Worm (Caenorhabditis elegans) whole organism, L2 larva: Measurements from ENCODE around the gene crn-6.

Experiments used
- C34F6.9 ChIP-seq: fragments of 150-350 bp; optimal IDR thresholded peaks from 2 replicates; lab custom pipeline; 2014; ENCODE audit warnings: missing biosample characterization, missing genetic modification characterization
- F13H6.1 ChIP-seq: sonication (generic microtip); optimal IDR thresholded peaks from 2 replicates; lab custom pipeline; 2016; ENCODE audit warnings: missing genetic modification characterization, missing compliant biosample characterization
- Y55F3AM.14 ChIP-seq: fragments of 200-800 bp; sonication (Bioruptor generic); optimal IDR thresholded peaks from 2 replicates; lab custom pipeline; 2018; ENCODE audit warnings: mild to moderate bottlenecking, missing genetic modification characterization, missing compliant biosample characterization
- ZK546.5 ChIP-seq: sonication (generic microtip); optimal IDR thresholded peaks from 2 replicates; lab custom pipeline; 2017; ENCODE audit warnings: missing biosample characterization, missing genetic modification characterization
- alr-1 ChIP-seq: fragments of 150-350 bp; optimal IDR thresholded peaks from 2 replicates; lab custom pipeline; 2014; ENCODE audit warnings: missing biosample characterization, missing genetic modification characterization
- aly-2 ChIP-seq: fragments of 150-350 bp; optimal IDR thresholded peaks from 2 replicates; lab custom pipeline; 2014; ENCODE audit warnings: missing biosample characterization, missing genetic modification characterization
- blmp-1 ChIP-seq: sonication (generic microtip); optimal IDR thresholded peaks from 2 replicates; lab custom pipeline; 2017; ENCODE audit warnings: missing genetic modification characterization, mild to moderate bottlenecking, missing compliant biosample characterization, antibody characterized with exemption, moderate library complexity; ENCODE audit not compliant: insufficient read depth
- ceh-82 ChIP-seq: fragments of 150-350 bp; optimal IDR thresholded peaks from 2 replicates; lab custom pipeline; 2014; ENCODE audit warnings: missing biosample characterization, missing genetic modification characterization
- crh-2 ChIP-seq: sonication (generic microtip); optimal IDR thresholded peaks from 2 replicates; lab custom pipeline; 2017; ENCODE audit warnings: missing biosample characterization, missing genetic modification characterization
- dmd-4 ChIP-seq: sonication (generic microtip); optimal IDR thresholded peaks from 2 replicates; lab custom pipeline; 2017; ENCODE audit warnings: missing biosample characterization, missing genetic modification characterization
- egl-27 ChIP-seq: sonication (generic microtip); optimal IDR thresholded peaks from 3 replicates; lab custom pipeline; 2017; ENCODE audit warnings: missing biosample characterization, missing genetic modification reagents, missing genetic modification characterization
- elt-3 ChIP-seq: sonication (generic microtip); optimal IDR thresholded peaks from 2 replicates; lab custom pipeline; 2017; ENCODE audit warnings: missing biosample characterization, missing genetic modification characterization
- fos-1 ChIP-seq: fragments of 150-350 bp; optimal IDR thresholded peaks from 2 replicates; lab custom pipeline; 2014; ENCODE audit warnings: missing biosample characterization, missing genetic modification characterization
- gmeb-1 ChIP-seq: fragments of 150-350 bp; optimal IDR thresholded peaks from 2 replicates; lab custom pipeline; 2014; ENCODE audit warnings: missing biosample characterization, missing genetic modification characterization
- lin-11 ChIP-seq: fragments of 150-350 bp; sonication (generic microtip); optimal IDR thresholded peaks from 2 replicates; lab custom pipeline; 2014; ENCODE audit warnings: missing biosample characterization, missing genetic modification characterization, inconsistent platforms, mixed read lengths
- lin-13 ChIP-seq: fragments of 150-350 bp; optimal IDR thresholded peaks from 2 replicates; lab custom pipeline; 2014; ENCODE audit warnings: missing biosample characterization, missing genetic modification reagents, missing genetic modification characterization
- lin-39 ChIP-seq: fragments of 150-350 bp; optimal IDR thresholded peaks from 2 replicates; lab custom pipeline; 2014; ENCODE audit warnings: missing biosample characterization, missing genetic modification reagents, missing genetic modification characterization
- lsy-2 ChIP-seq, 2 experiments: fragments of 150-350 bp in 1 of 2; sonication (generic microtip) in 1 of 2; optimal IDR thresholded peaks; 2 replicates each; lab custom pipeline; 2014 to 2017; ENCODE audit warnings: missing biosample characterization in 2 of 2, missing genetic modification characterization in 2 of 2
- mbf-1 ChIP-seq: sonication (generic microtip); optimal IDR thresholded peaks from 2 replicates; lab custom pipeline; 2017; ENCODE audit warnings: missing biosample characterization, missing genetic modification characterization
- mdl-1 ChIP-seq, 2 experiments: fragments of 150-350 bp in 1 of 2; sonication (generic microtip) in 1 of 2; optimal IDR thresholded peaks; 2 replicates each; lab custom pipeline; 2017; ENCODE audit warnings: missing biosample characterization in 2 of 2, missing genetic modification characterization in 2 of 2
- nhr-12 ChIP-seq: fragments of 150-350 bp; optimal IDR thresholded peaks from 2 replicates; lab custom pipeline; 2014; ENCODE audit warnings: missing biosample characterization, missing genetic modification characterization
- nhr-129 ChIP-seq: fragments of 150-350 bp; optimal IDR thresholded peaks from 2 replicates; lab custom pipeline; 2014; ENCODE audit warnings: missing biosample characterization, missing genetic modification characterization
- nhr-21 ChIP-seq: fragments of 150-350 bp; optimal IDR thresholded peaks from 2 replicates; lab custom pipeline; 2014; ENCODE audit warnings: missing biosample characterization, missing genetic modification characterization
- nhr-23 ChIP-seq: fragments of 150-350 bp; optimal IDR thresholded peaks from 2 replicates; lab custom pipeline; 2014; ENCODE audit warnings: missing biosample characterization, missing genetic modification reagents, missing genetic modification characterization
- nhr-237 ChIP-seq: fragments of 150-350 bp; optimal IDR thresholded peaks from 2 replicates; lab custom pipeline; 2014; ENCODE audit warnings: missing biosample characterization, missing genetic modification characterization
- nhr-6 ChIP-seq: fragments of 150-350 bp; optimal IDR thresholded peaks from 2 replicates; lab custom pipeline; 2014; ENCODE audit warnings: missing biosample characterization, missing genetic modification characterization
- nhr-77 ChIP-seq: fragments of 150-350 bp; optimal IDR thresholded peaks from 2 replicates; lab custom pipeline; 2014; ENCODE audit warnings: missing biosample characterization, missing genetic modification characterization
- peb-1 ChIP-seq: fragments of 150-350 bp; optimal IDR thresholded peaks from 2 replicates; lab custom pipeline; 2014; ENCODE audit warnings: missing biosample characterization, missing genetic modification characterization
- sem-4 ChIP-seq: fragments of 150-350 bp; optimal IDR thresholded peaks from 2 replicates; lab custom pipeline; 2014; ENCODE audit warnings: missing biosample characterization, missing genetic modification reagents, missing genetic modification characterization
- sma-3 ChIP-seq: sonication (generic microtip); optimal IDR thresholded peaks from 2 replicates; lab custom pipeline; 2016; ENCODE audit warnings: missing genetic modification reagents, missing genetic modification characterization, missing compliant biosample characterization
- snpc-4 ChIP-seq: fragments of 150-350 bp; optimal IDR thresholded peaks from 2 replicates; lab custom pipeline; 2014; ENCODE audit warnings: missing biosample characterization, missing genetic modification characterization
- unc-39 ChIP-seq: fragments of 150-350 bp; optimal IDR thresholded peaks from 2 replicates; lab custom pipeline; 2014; ENCODE audit warnings: missing biosample characterization, missing genetic modification characterization
- zag-1 ChIP-seq: fragments of 150-350 bp; optimal IDR thresholded peaks from 2 replicates; lab custom pipeline; 2014; ENCODE audit warnings: missing biosample characterization, missing genetic modification characterization
- ztf-1 ChIP-seq: fragments of 200-800 bp; sonication (Bioruptor generic); conservative IDR thresholded peaks from 2 replicates; pipeline ENCODE4 v1.3.6; 2022; ENCODE audit warnings: missing genetic modification characterization, missing compliant biosample characterization
- ztf-4 ChIP-seq: fragments of 150-350 bp; optimal IDR thresholded peaks from 2 replicates; lab custom pipeline; 2014; ENCODE audit warnings: missing biosample characterization, missing genetic modification characterization

The crn-6 gene

ce11 chrIII:9353814-9354213 is 13.3 kb upstream of the crn-6 start:
- TF ChIP-seq F13H6.1 (tag; lab: Kevin White, UChicago) (peak; percentile 16), C34F6.9 (tag; lab: Kevin White, UChicago) (peak; percentile 36), lin-13 (GFP tag; lab: Kevin White, UChicago) (no peak), ztf-1 (no peak), sma-3 (GFP tag; lab: Kevin White, UChicago) (no peak), nhr-21 (tag; lab: Kevin White, UChicago) (no peak), nhr-129 (tag; lab: Kevin White, UChicago) (peak; percentile 41), dmd-4 (no peak), lin-39 (tag; lab: Kevin White, UChicago) (no peak), gmeb-1 (no peak)

DNA sequence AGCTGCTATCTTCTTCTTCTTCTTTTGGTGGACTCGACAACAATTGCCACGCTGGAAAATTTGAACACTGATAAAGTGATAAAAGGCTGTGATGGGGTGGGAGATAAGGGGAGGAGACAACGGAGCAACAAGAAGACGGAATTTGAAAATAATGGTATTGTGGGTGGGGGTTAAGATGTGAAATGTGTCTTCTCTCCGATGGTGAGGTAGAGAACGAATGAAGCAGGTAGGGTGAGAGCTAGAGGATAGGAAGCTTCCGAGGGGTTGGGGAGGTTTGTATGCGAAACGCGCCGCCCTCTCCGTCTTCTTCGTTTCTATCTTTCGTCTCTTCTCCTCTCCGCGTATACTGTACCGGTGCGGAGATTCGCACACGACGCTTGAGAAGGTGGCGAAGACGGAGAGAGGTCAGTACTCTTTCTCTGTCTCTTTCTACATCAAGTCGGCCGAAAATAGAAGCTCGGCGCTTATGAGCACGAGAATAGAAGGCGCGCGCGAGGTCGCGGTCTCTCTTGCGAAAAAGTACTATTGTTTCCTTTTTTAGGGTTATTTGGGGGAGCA is 11.6 kb upstream of the crn-6 start, which contains the start of gene chtb-1:
Gene chtb-1 (minus strand): TSS at position 51 of the 558 bp plus-strand sequence.
- TF ChIP-seq nhr-237: no peak
- no peak for TF ChIP-seq nhr-77 (tag; lab: Kevin White, UChicago)
- TF ChIP-seq ztf-4 (tag; lab: Kevin White, UChicago): no peak
- TF ChIP-seq Y55F3AM.14 (GFP tag; lab: Kevin White, UChicago): no peak
- TF ChIP-seq crh-2 (tag; lab: Kevin White, UChicago): no peak
- no peak for TF ChIP-seq elt-3 (tag; lab: Kevin White, UChicago)
- TF ChIP-seq mdl-1 (tag; optimal IDR thresholded peaks at IDR 0.05; lab: Kevin White, UChicago): no peak
- TF ChIP-seq sem-4 (tag; lab: Kevin White, UChicago): no peak
- TF ChIP-seq aly-2 (tag; lab: Kevin White, UChicago): no peak
- TF ChIP-seq lsy-2 (tag; optimal IDR thresholded peaks at IDR 0.05; lab: Kevin White, UChicago): no peak

DNA sequence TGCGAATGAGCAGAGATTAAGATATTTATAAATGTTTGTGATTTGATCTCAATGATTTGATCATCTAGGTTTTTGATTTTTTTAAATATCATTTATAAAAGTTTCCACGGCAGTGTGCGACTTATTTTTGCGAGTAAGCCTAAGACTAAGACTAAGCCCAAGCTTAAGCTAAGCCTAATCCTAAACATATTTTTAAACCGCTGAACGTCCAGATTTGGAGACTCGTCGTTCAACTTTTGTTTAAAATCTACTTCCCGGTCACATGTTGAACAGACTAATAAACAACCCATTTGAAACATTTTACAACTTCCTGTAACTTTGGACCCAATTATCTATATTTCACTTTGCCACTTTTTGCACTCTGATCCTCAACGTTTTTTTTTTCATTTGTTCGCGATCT is 8.0 kb upstream of the crn-6 start, which contains the start of gene K04H4.5:
Gene K04H4.5 (plus strand): TSS at position 301 of the 400 bp plus-strand sequence.
- TF ChIP-seq zag-1 (tag; lab: Kevin White, UChicago) (no peak), elt-3 (tag; lab: Kevin White, UChicago) (no peak), ceh-82 (tag; lab: Kevin White, UChicago) (no peak), blmp-1 (tag; lab: Kevin White, UChicago) (no peak), sem-4 (tag; lab: Kevin White, UChicago) (no peak), mbf-1 (tag; lab: Kevin White, UChicago) (no peak), nhr-21 (tag; lab: Kevin White, UChicago) (no peak), ZK546.5 (tag; lab: Kevin White, UChicago) (no peak), lsy-2 (tag; optimal IDR thresholded peaks at IDR 0.05; lab: Kevin White, UChicago) (no peak), alr-1 (tag; lab: Kevin White, UChicago) (no peak), sma-3 (GFP tag; lab: Kevin White, UChicago) (no peak), C34F6.9 (tag; lab: Kevin White, UChicago) (no peak), Y55F3AM.14 (GFP tag; lab: Kevin White, UChicago) (no peak), lin-11 (tag; lab: Kevin White, UChicago) (no peak), peb-1 (no peak)

ce11 chrIII:9361228-9361627 is 5.8 kb upstream of the crn-6 start, which contains the start of gene flp-25:
Gene flp-25, plus strand, starts transcription at chrIII:9361528.
- TF ChIP-seq zag-1 (tag; lab: Kevin White, UChicago) (no peak), nhr-6 (tag; lab: Kevin White, UChicago) (no peak), fos-1 (tag; lab: Kevin White, UChicago) (no peak), nhr-12 (tag; lab: Kevin White, UChicago) (no peak), unc-39 (no peak), crh-2 (tag; lab: Kevin White, UChicago) (no peak)

DNA sequence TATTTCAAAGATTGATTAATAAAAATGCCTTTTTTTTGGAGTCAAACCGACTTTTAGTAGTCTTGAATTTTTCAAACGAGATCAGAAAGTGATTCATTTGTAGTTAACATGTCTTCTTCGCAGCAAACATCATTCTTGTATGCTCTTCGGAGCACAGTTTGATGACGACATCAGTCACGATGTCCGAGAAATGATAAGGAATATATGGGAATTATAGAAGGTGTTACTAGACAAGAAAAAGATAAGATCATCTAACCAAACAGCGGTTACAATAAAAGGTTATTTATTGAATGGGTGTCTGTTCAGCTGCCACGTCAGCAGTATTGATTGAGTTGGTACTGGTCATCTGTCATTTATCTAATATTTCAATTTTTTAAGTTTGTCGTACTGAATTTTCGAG is 695 bp upstream of the crn-6 start:
- TF ChIP-seq lsy-2 (tag; optimal IDR thresholded peaks at IDR 0.05; lab: Kevin White, UChicago): no peak
- TF ChIP-seq alr-1 (tag; lab: Kevin White, UChicago): no peak
- no peak for TF ChIP-seq egl-27 (tag; lab: Kevin White, UChicago)
- no peak for TF ChIP-seq crh-2 (tag; lab: Kevin White, UChicago)
- no peak for TF ChIP-seq nhr-77 (tag; lab: Kevin White, UChicago)
- TF ChIP-seq blmp-1 (tag; lab: Kevin White, UChicago): no peak
- no peak for TF ChIP-seq ztf-1
- TF ChIP-seq mdl-1 (tag; optimal IDR thresholded peaks at IDR 0.05; lab: Kevin White, UChicago): no peak
- TF ChIP-seq nhr-12 (tag; lab: Kevin White, UChicago): no peak
- no peak for TF ChIP-seq snpc-4 (tag; lab: Kevin White, UChicago)
- TF ChIP-seq elt-3 (tag; lab: Kevin White, UChicago): no peak
- TF ChIP-seq nhr-237: no peak
- no peak for TF ChIP-seq nhr-23 (tag; lab: Kevin White, UChicago)
